Worm (Caenorhabditis elegans) whole organism, late embryonic: ENCODE results near the gene F52D10.2.

Experiments
- F13H6.1 ChIP-seq: sonication (generic microtip); optimal IDR thresholded peaks from 2 replicates; lab custom pipeline; 2016; ENCODE audit warnings: missing genetic modification characterization, missing compliant biosample characterization
- K09A11.1 ChIP-seq: sonication (generic microtip); optimal IDR thresholded peaks from 2 replicates; lab custom pipeline; 2017; ENCODE audit warnings: antibody characterized with exemption, mild to moderate bottlenecking, missing genetic modification characterization, missing compliant biosample characterization; ENCODE audit not compliant: insufficient read depth
- T23F11.4 ChIP-seq: fragments of 200-800 bp; sonication (Bioruptor generic); optimal IDR thresholded peaks from 2 replicates; lab custom pipeline; 2018; ENCODE audit warnings: mild to moderate bottlenecking, missing genetic modification characterization, missing compliant biosample characterization
- Y22D7AL.16 ChIP-seq: sonication (generic microtip); optimal IDR thresholded peaks from 2 replicates; lab custom pipeline; 2016; ENCODE audit warnings: missing genetic modification characterization, missing compliant biosample characterization
- ama-1 ChIP-seq: fragments of 150-350 bp; optimal IDR thresholded peaks from 2 replicates; lab custom pipeline; 2014
- ceh-14 ChIP-seq: sonication (generic microtip); optimal IDR thresholded peaks from 2 replicates; lab custom pipeline; 2016; ENCODE audit warnings: missing genotype, missing genetic modification characterization, missing compliant biosample characterization
- ceh-18 ChIP-seq: sonication (generic microtip); optimal IDR thresholded peaks from 2 replicates; lab custom pipeline; 2016; ENCODE audit warnings: missing genetic modification characterization, missing compliant biosample characterization
- ceh-30 ChIP-seq: fragments of 150-350 bp; optimal IDR thresholded peaks from 2 replicates; lab custom pipeline; 2014; ENCODE audit warnings: missing biosample characterization, missing genetic modification characterization
- ceh-31 ChIP-seq: sonication (generic microtip); optimal IDR thresholded peaks from 2 replicates; lab custom pipeline; 2016; ENCODE audit warnings: missing genetic modification characterization, missing compliant biosample characterization
- ceh-34 ChIP-seq: sonication (generic microtip); optimal IDR thresholded peaks from 2 replicates; lab custom pipeline; 2016; ENCODE audit warnings: mild to moderate bottlenecking, missing genetic modification characterization, missing compliant biosample characterization
- ceh-6 ChIP-seq: fragments of 200-800 bp; sonication (Bioruptor generic); optimal IDR thresholded peaks from 2 replicates; lab custom pipeline; 2018; ENCODE audit warnings: mild to moderate bottlenecking, missing genetic modification characterization, missing compliant biosample characterization
- ceh-9 ChIP-seq: sonication (generic microtip); optimal IDR thresholded peaks from 2 replicates; lab custom pipeline; 2016; ENCODE audit warnings: mild to moderate bottlenecking, missing genetic modification characterization, inconsistent platforms, missing compliant biosample characterization
- che-1 ChIP-seq: sonication (generic microtip); optimal IDR thresholded peaks from 2 replicates; lab custom pipeline; 2016; ENCODE audit warnings: mild to moderate bottlenecking, missing genetic modification characterization, missing compliant biosample characterization
- dmd-4 ChIP-seq: sonication (generic microtip); optimal IDR thresholded peaks from 2 replicates; lab custom pipeline; 2016; ENCODE audit warnings: borderline replicate concordance, missing genetic modification characterization, missing compliant biosample characterization
- elt-2 ChIP-seq: sonication (generic microtip); optimal IDR thresholded peaks from 2 replicates; lab custom pipeline; 2016; ENCODE audit warnings: missing genetic modification reagents, missing genetic modification characterization, missing compliant biosample characterization
- ets-4 ChIP-seq: sonication (generic microtip); optimal IDR thresholded peaks from 2 replicates; lab custom pipeline; 2016; ENCODE audit warnings: missing genetic modification characterization, missing compliant biosample characterization
- fkh-10 ChIP-seq: fragments of 150-350 bp; optimal IDR thresholded peaks from 2 replicates; lab custom pipeline; 2014; ENCODE audit warnings: missing biosample characterization, missing genetic modification reagents, missing genetic modification characterization
- fkh-6 ChIP-seq: sonication (generic microtip); optimal IDR thresholded peaks from 2 replicates; lab custom pipeline; 2016; ENCODE audit warnings: missing genetic modification characterization, missing compliant biosample characterization
- gmeb-2 ChIP-seq: sonication (generic microtip); optimal IDR thresholded peaks from 2 replicates; lab custom pipeline; 2016; ENCODE audit warnings: missing genetic modification characterization, inconsistent platforms, missing compliant biosample characterization
- hlh-13 ChIP-seq: fragments of 200-800 bp; sonication (Bioruptor generic); optimal IDR thresholded peaks from 2 replicates; lab custom pipeline; 2018; ENCODE audit warnings: mild to moderate bottlenecking, missing genetic modification characterization, missing compliant biosample characterization
- hlh-15 ChIP-seq: sonication (generic microtip); optimal IDR thresholded peaks from 2 replicates; lab custom pipeline; 2016; ENCODE audit warnings: missing genetic modification characterization, missing compliant biosample characterization
- hlh-8 ChIP-seq: sonication (generic microtip); optimal IDR thresholded peaks from 2 replicates; lab custom pipeline; 2016; ENCODE audit warnings: missing genotype, missing genetic modification characterization, missing compliant biosample characterization
- lim-6 ChIP-seq: sonication (generic microtip); optimal IDR thresholded peaks from 2 replicates; lab custom pipeline; 2016; ENCODE audit warnings: missing genetic modification characterization, missing compliant biosample characterization
- lin-11 ChIP-seq: fragments of 200-800 bp; sonication (Bioruptor generic); optimal IDR thresholded peaks from 2 replicates; lab custom pipeline; 2018; ENCODE audit warnings: mild to moderate bottlenecking, missing genetic modification characterization, missing compliant biosample characterization
- madf-2 ChIP-seq: sonication (generic microtip); optimal IDR thresholded peaks from 2 replicates; lab custom pipeline; 2017; ENCODE audit warnings: missing genetic modification characterization, missing compliant biosample characterization
- mec-3 ChIP-seq: sonication (generic microtip); optimal IDR thresholded peaks from 2 replicates; lab custom pipeline; 2016; ENCODE audit warnings: borderline replicate concordance, missing genetic modification characterization, missing compliant biosample characterization
- nfya-1 ChIP-seq: sonication (generic microtip); optimal IDR thresholded peaks from 2 replicates; lab custom pipeline; 2017; ENCODE audit warnings: missing genetic modification characterization, mild to moderate bottlenecking, missing compliant biosample characterization, antibody characterized with exemption, moderate library complexity
- pag-3 ChIP-seq: sonication (generic microtip); optimal IDR thresholded peaks from 2 replicates; lab custom pipeline; 2016; ENCODE audit warnings: missing compliant biosample characterization, missing genetic modification characterization, borderline replicate concordance
- pat-9 ChIP-seq: fragments of 200-800 bp; sonication (Bioruptor generic); optimal IDR thresholded peaks from 2 replicates; lab custom pipeline; 2018; ENCODE audit warnings: mild to moderate bottlenecking, missing genetic modification characterization, moderate library complexity, missing compliant biosample characterization
- pax-1 ChIP-seq: fragments of 150-350 bp; optimal IDR thresholded peaks from 2 replicates; lab custom pipeline; 2014; ENCODE audit warnings: missing biosample characterization, missing genetic modification characterization
- sdc-2 ChIP-seq: sonication (generic microtip); optimal IDR thresholded peaks from 2 replicates; lab custom pipeline; 2016; ENCODE audit warnings: missing genotype, missing genetic modification characterization, missing compliant biosample characterization
- sox-2 ChIP-seq: fragments of 200-800 bp; sonication (Bioruptor generic); IDR thresholded peaks from 2 replicates; pipeline ENCODE4 v1.3.6; 2022; ENCODE audit warnings: missing genetic modification reagents, missing genetic modification characterization, missing compliant biosample characterization
- tbx-2 ChIP-seq: sonication (generic microtip); optimal IDR thresholded peaks from 2 replicates; lab custom pipeline; 2016; ENCODE audit warnings: missing genetic modification characterization, missing compliant biosample characterization
- tbx-7 ChIP-seq: sonication (generic microtip); optimal IDR thresholded peaks from 2 replicates; lab custom pipeline; 2016; ENCODE audit warnings: missing genotype, missing genetic modification characterization, missing compliant biosample characterization
- unc-42 ChIP-seq: sonication (generic microtip); optimal IDR thresholded peaks from 2 replicates; lab custom pipeline; 2016; ENCODE audit warnings: missing genotype, missing genetic modification characterization, missing compliant biosample characterization
- unc-55 ChIP-seq: sonication (generic microtip); optimal IDR thresholded peaks from 2 replicates; lab custom pipeline; 2017; ENCODE audit warnings: missing biosample characterization, missing genetic modification reagents, missing genetic modification characterization

F52D10.2 gene

DNA sequence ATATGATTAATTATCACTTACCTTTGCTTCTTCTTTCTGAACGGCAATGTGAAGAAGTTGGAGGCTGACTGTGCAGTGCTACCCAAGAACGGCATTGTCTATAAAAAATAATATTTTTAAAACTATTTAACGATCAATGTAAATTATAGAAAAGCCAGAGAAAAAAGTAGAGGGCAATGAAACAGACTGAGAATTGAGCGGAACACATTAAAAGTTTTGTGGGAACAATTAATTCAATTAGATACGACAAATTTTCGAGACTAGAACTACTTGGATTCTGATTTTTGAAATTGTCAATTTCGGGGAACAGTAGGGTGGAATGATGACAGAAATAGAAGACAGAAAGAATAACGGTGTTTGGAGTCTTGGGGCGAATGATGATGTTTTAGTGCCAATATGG is at the start of gene F52D10.2:
Gene F52D10.2, minus strand, starts transcription at position 101 of the 400 bp plus-strand sequence.
- TF ChIP-seq gmeb-2 (tag; lab: Kevin White, UChicago) (no peak), ceh-18 (tag; lab: Kevin White, UChicago) (no peak), ets-4 (tag; lab: Kevin White, UChicago) (no peak), fkh-10 (GFP tag; lab: Kevin White, UChicago) (no peak), F13H6.1 (tag; lab: Kevin White, UChicago) (no peak), unc-42 (no peak), ceh-30 (tag; lab: Kevin White, UChicago) (no peak), unc-55 (GFP tag; lab: Kevin White, UChicago) (no peak), ceh-31 (tag; lab: Kevin White, UChicago) (no peak), pag-3 (no peak), mec-3 (tag; lab: Kevin White, UChicago) (no peak), K09A11.1 (tag; lab: Kevin White, UChicago) (no peak), ceh-9 (tag; lab: Kevin White, UChicago) (no peak), sdc-2 (tag; lab: Kevin White, UChicago) (no peak), hlh-13 (GFP tag; lab: Kevin White, UChicago) (no peak)

DNA sequence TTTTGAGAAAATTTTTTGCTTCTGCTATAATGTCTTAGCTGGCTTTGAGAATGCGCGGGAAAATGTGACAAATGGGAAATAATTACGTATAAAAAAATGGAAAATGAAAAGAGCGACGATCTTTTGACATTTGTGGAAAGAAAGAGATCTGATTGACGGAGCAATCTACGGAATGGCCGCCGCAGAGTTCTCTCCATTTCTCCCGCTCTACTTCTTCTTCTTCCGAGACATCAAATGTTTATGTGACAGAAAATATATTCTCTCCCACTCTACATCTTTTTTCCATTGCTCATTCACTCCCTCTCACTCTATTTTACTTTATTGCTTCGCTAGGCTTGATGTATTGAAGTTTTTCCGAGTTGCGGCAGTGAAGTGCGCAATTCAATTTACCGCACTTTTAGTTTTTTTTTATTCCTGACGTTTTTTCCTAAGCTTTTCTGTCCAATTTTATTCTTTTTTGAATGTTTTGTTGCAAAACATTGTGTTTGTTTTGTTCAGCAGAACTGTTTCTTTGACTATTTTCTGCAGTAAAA is 49.0 kb upstream of the F52D10.2 start:
- TF ChIP-seq ceh-9 (tag; lab: Kevin White, UChicago) (no peak), nfya-1 (no peak), Y22D7AL.16 (tag; lab: Kevin White, UChicago) (no peak), ceh-14 (peak; percentile 1), ceh-6 (GFP tag; lab: Kevin White, UChicago) (no peak), tbx-7 (tag; lab: Kevin White, UChicago) (no peak), unc-42 (peak; percentile 84)

DNA sequence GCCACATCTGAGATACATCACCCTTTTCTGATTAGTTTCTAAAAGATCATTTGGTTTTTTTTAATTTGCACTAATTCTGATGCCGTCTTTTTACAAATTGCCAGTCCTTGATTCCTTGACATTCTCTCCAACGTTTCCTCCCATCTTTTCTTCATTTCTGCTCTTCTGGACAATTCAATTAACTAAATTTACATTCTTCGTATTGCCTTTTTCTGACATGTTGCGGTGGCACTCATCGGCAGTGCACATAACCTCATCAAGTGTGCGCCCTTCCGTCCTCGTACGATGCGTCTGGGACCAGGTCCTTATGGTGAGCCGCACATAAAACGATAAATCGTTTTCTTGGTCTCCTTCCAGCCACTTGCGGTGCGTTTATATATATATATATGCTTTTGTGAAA is 47.5 kb upstream of the F52D10.2 start:
- no peak for TF ChIP-seq hlh-8
- no peak for TF ChIP-seq lin-11 (tag; lab: Kevin White, UChicago)
- peak; percentile 2 for TF ChIP-seq ceh-14
- TF ChIP-seq ceh-31 (tag; lab: Kevin White, UChicago) = peak; percentile 30
- TF ChIP-seq unc-42 = peak; percentile 90

ce11 chrX:11637721-11638120 is 46.2 kb upstream of the F52D10.2 start:
- TF ChIP-seq sox-2 (GFP tag; lab: Robert Waterston, UW) = no peak
- no peak for TF ChIP-seq nfya-1
- TF ChIP-seq ceh-34 (tag; lab: Kevin White, UChicago) = no peak
- no peak for TF ChIP-seq unc-42
- no peak for TF ChIP-seq ama-1 (lab: Kevin White, UChicago)
- TF ChIP-seq madf-2 (tag; lab: Kevin White, UChicago) = no peak
- no peak for TF ChIP-seq pax-1 (tag; lab: Kevin White, UChicago)
- no peak for TF ChIP-seq T23F11.4 (GFP tag; lab: Kevin White, UChicago)
- no peak for TF ChIP-seq Y22D7AL.16 (tag; lab: Kevin White, UChicago)
- no peak for TF ChIP-seq tbx-2
- no peak for TF ChIP-seq pag-3
- TF ChIP-seq F13H6.1 (tag; lab: Kevin White, UChicago) = no peak
- no peak for TF ChIP-seq elt-2
- no peak for TF ChIP-seq pat-9
- no peak for TF ChIP-seq lim-6 (tag; lab: Kevin White, UChicago)
- no peak for TF ChIP-seq dmd-4 (tag; lab: Kevin White, UChicago)
- no peak for TF ChIP-seq ceh-14

ce11 chrX:11633278-11633677 is 41.8 kb upstream of the F52D10.2 start:
- no peak for TF ChIP-seq fkh-6 (tag; lab: Kevin White, UChicago)
- TF ChIP-seq ceh-14 = no peak
- no peak for TF ChIP-seq pag-3
- no peak for TF ChIP-seq che-1 (tag; lab: Kevin White, UChicago)
- TF ChIP-seq hlh-15 = no peak
- no peak for TF ChIP-seq lim-6 (tag; lab: Kevin White, UChicago)
- TF ChIP-seq pax-1 (tag; lab: Kevin White, UChicago) = no peak
- no peak for TF ChIP-seq ceh-31 (tag; lab: Kevin White, UChicago)
- no peak for TF ChIP-seq fkh-10 (GFP tag; lab: Kevin White, UChicago)
- TF ChIP-seq tbx-7 (tag; lab: Kevin White, UChicago) = no peak
- no peak for TF ChIP-seq ets-4 (tag; lab: Kevin White, UChicago)
- TF ChIP-seq Y22D7AL.16 (tag; lab: Kevin White, UChicago) = no peak
